Worm (Caenorhabditis elegans) whole organism, early embryonic: ENCODE data around the gene srw-95.

ENCODE experiments used
- B0310.2 ChIP-seq: sonication (generic microtip); optimal IDR thresholded peaks from 2 replicates; lab custom pipeline; 2016; ENCODE audit warnings: mild to moderate bottlenecking, missing genetic modification characterization, missing compliant biosample characterization
- aly-1 ChIP-seq: sonication (generic microtip); optimal IDR thresholded peaks from 2 replicates; lab custom pipeline; 2016; ENCODE audit warnings: missing genetic modification characterization, missing compliant biosample characterization
- ama-1 ChIP-seq: fragments of 150-350 bp; optimal IDR thresholded peaks from 2 replicates; lab custom pipeline; 2014
- ceh-13 ChIP-seq: fragments of 200-800 bp; sonication (Bioruptor generic); optimal IDR thresholded peaks from 2 replicates; lab custom pipeline; 2018; ENCODE audit warnings: mild to moderate bottlenecking, missing genetic modification characterization, missing compliant biosample characterization
- ceh-36 ChIP-seq: sonication (generic microtip); optimal IDR thresholded peaks from 2 replicates; lab custom pipeline; 2016; ENCODE audit warnings: missing genetic modification characterization, inconsistent platforms, missing compliant biosample characterization
- flt-1 ChIP-seq: fragments of 200-800 bp; sonication (Bioruptor generic); IDR thresholded peaks from 2 replicates; pipeline ENCODE4 v1.3.6; 2022; ENCODE audit warnings: missing genetic modification characterization, missing compliant biosample characterization
- hmbx-1 ChIP-seq: sonication (generic microtip); optimal IDR thresholded peaks from 2 replicates; lab custom pipeline; 2016; ENCODE audit warnings: mild to moderate bottlenecking, missing genetic modification characterization, missing compliant biosample characterization
- hmg-4 ChIP-seq: fragments of 200-800 bp; sonication (Bioruptor generic); optimal IDR thresholded peaks from 2 replicates; lab custom pipeline; 2018; ENCODE audit warnings: mild to moderate bottlenecking, missing genetic modification characterization, missing compliant biosample characterization
- sea-1 ChIP-seq: fragments of 200-800 bp; sonication (Bioruptor generic); conservative IDR thresholded peaks from 2 replicates; pipeline ENCODE4 v1.3.6; 2022; ENCODE audit warnings: missing genetic modification characterization, missing compliant biosample characterization
- tbx-11 ChIP-seq: fragments of 200-800 bp; sonication (Bioruptor generic); IDR thresholded peaks from 2 replicates; pipeline ENCODE4 v1.3.6; 2022; ENCODE audit warnings: missing genetic modification characterization, missing compliant biosample characterization
- tbx-37 ChIP-seq: fragments of 200-800 bp; sonication (Bioruptor generic); conservative IDR thresholded peaks from 2 replicates; pipeline ENCODE4 v1.3.6; 2022; ENCODE audit warnings: missing genetic modification reagents, missing genetic modification characterization, missing compliant biosample characterization
- tra-4 ChIP-seq: sonication (generic microtip); optimal IDR thresholded peaks from 2 replicates; lab custom pipeline; 2017; ENCODE audit warnings: missing genetic modification characterization, missing compliant biosample characterization

ce11 chrIV:4858573-4858972 is 46.7 kb downstream of the srw-95 start, which contains the start of gene Y17G9A.3:
- TF ChIP-seq B0310.2 (tag; lab: Kevin White, UChicago): no peak
- no peak for TF ChIP-seq flt-1 (GFP tag; lab: Robert Waterston, UW)
- no peak for TF ChIP-seq ama-1 (lab: Kevin White, UChicago)
- TF ChIP-seq tbx-37 (GFP tag; lab: Robert Waterston, UW): no peak
- TF ChIP-seq tbx-11 (GFP tag; lab: Robert Waterston, UW): no peak
- TF ChIP-seq ceh-36: no peak
- TF ChIP-seq aly-1 (tag; lab: Kevin White, UChicago): no peak
- no peak for TF ChIP-seq sea-1 (GFP tag; lab: Robert Waterston, UW)
- no peak for TF ChIP-seq tra-4
- TF ChIP-seq ceh-13 (GFP tag; lab: Kevin White, UChicago): no peak
- TF ChIP-seq hmbx-1 (tag; lab: Kevin White, UChicago): no peak
- TF ChIP-seq hmg-4 (GFP tag; lab: Kevin White, UChicago): no peak
